Fruit fly (Drosophila melanogaster): ENCODE data around the gene CG15044.

DNA sequence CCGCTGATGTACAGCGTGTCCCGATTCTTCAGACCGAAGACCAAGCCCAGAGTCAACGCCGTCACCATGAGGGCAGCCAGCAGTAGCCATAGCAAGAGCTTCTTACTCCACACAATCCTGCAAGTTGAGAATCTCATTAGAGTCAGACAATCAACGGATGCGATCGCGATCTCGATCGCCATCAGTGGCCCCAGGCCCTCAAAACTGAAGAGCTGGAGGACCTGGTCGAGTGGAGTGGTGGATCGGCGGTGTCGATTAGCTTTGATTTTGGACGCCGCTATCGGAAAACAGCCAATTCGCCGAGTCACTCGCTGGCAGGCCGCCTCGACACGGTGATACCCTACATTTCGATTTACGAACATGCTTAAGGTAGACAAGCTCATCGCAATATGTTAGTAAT, 16.8 kb upstream of the CG15044 start:
- TF ChIP-seq D1 (tag; optimal IDR thresholded peaks at IDR 0.05) (no peak), CG34367 (tag; optimal IDR thresholded peaks at IDR 0.05) (no peak), fd96Ca (GFP tag; IDR thresholded peaks at IDR 0.05) (no peak), EcR (GFP tag; optimal IDR thresholded peaks at IDR 0.05) (no peak), CG13204 (GFP tag; optimal IDR thresholded peaks at IDR 0.05) (no peak), CG12605 (GFP tag; IDR thresholded peaks at IDR 0.05) (no peak), Pif1B (GFP tag; optimal IDR thresholded peaks at IDR 0.05) (no peak), gl (tag; optimal IDR thresholded peaks at IDR 0.05) (no peak), CG8301 (tag; optimal IDR thresholded peaks at IDR 0.05) (no peak), CG8159 (tag; optimal IDR thresholded peaks at IDR 0.05) (no peak), CG14655 (GFP tag; optimal IDR thresholded peaks at IDR 0.05) (no peak)

Measured in whole organism, pupa.